Worm (Caenorhabditis elegans) whole organism, L1 larva: ENCODE results near the gene E01G4.6.
A peak's percentile ranks its signal among the peaks of the same experiment; 100 is the strongest.

Experiments
- C16A3.4 ChIP-seq: fragments of 150-350 bp; optimal IDR thresholded peaks from 2 replicates; lab custom pipeline; 2014; ENCODE audit warnings: missing biosample characterization, missing genetic modification characterization
- F16B12.6 ChIP-seq: fragments of 150-350 bp; optimal IDR thresholded peaks from 2 replicates; lab custom pipeline; 2014; ENCODE audit warnings: missing biosample characterization, missing genetic modification characterization
- Y116A8C.19 ChIP-seq: sonication (generic microtip); optimal IDR thresholded peaks from 2 replicates; lab custom pipeline; 2016; ENCODE audit warnings: missing compliant biosample characterization, missing genetic modification characterization, borderline replicate concordance
- aha-1 ChIP-seq: fragments of 150-350 bp; optimal IDR thresholded peaks from 2 replicates; lab custom pipeline; 2014; ENCODE audit warnings: missing biosample characterization, missing genetic modification characterization
- alr-1 ChIP-seq: fragments of 200-800 bp; sonication (Bioruptor generic); optimal IDR thresholded peaks from 2 replicates; lab custom pipeline; 2018; ENCODE audit warnings: borderline replicate concordance, mild to moderate bottlenecking, missing genetic modification characterization, missing compliant biosample characterization
- aly-2 ChIP-seq: fragments of 150-350 bp; optimal IDR thresholded peaks from 2 replicates; lab custom pipeline; 2014; ENCODE audit warnings: missing biosample characterization, missing genetic modification characterization
- ama-1 ChIP-seq: fragments of 150-350 bp; optimal IDR thresholded peaks from 2 replicates; lab custom pipeline; 2014
- blmp-1 ChIP-seq: fragments of 150-350 bp; optimal IDR thresholded peaks from 2 replicates; lab custom pipeline; 2014; ENCODE audit warnings: missing biosample characterization, missing genetic modification characterization
- ceh-63 ChIP-seq: fragments of 200-800 bp; sonication (Bioruptor generic); optimal IDR thresholded peaks from 2 replicates; lab custom pipeline; 2018; ENCODE audit warnings: mild to moderate bottlenecking, missing genetic modification characterization, missing compliant biosample characterization
- ceh-82 ChIP-seq, 3 experiments: fragments of 150-350 bp in 1 of 3; sonication (generic microtip) in 2 of 3; optimal IDR thresholded peaks; 2 replicates each; lab custom pipeline; 2014 to 2017; ENCODE audit warnings: missing biosample characterization in 3 of 3, missing genetic modification characterization in 3 of 3
- ceh-90 ChIP-seq: sonication (generic microtip); optimal IDR thresholded peaks from 2 replicates; lab custom pipeline; 2016; ENCODE audit warnings: missing genetic modification characterization, missing compliant biosample characterization
- dpl-1 ChIP-seq, 3 experiments: fragments of 150-350 bp in 2 of 3; sonication (generic microtip) in 1 of 3; optimal IDR thresholded peaks; 2 replicates each; lab custom pipeline; 2014 to 2017; ENCODE audit warnings: missing biosample characterization in 3 of 3, missing genetic modification characterization in 3 of 3, missing genetic modification reagents in 3 of 3
- dsc-1 ChIP-seq: sonication (generic microtip); optimal IDR thresholded peaks from 2 replicates; lab custom pipeline; 2016; ENCODE audit warnings: mild to moderate bottlenecking, missing genetic modification characterization, missing compliant biosample characterization
- efl-1 ChIP-seq, 4 experiments: fragments of 150-350 bp; optimal IDR thresholded peaks in 3 of 4; peaks in 1 of 4; 1 replicate in 1 of 4; 2 replicates in 3 of 4; lab custom pipeline; 2014; ENCODE audit warnings: missing biosample characterization in 2 of 4, missing genetic modification characterization in 2 of 4, missing genetic modification reagents in 2 of 4
- elt-2 ChIP-seq: sonication (generic microtip); optimal IDR thresholded peaks from 2 replicates; lab custom pipeline; 2016; ENCODE audit warnings: missing genetic modification characterization, mild to moderate bottlenecking, inconsistent platforms, missing compliant biosample characterization, missing genetic modification reagents
- fkh-10 ChIP-seq: sonication (generic microtip); optimal IDR thresholded peaks from 2 replicates; lab custom pipeline; 2017; ENCODE audit warnings: missing biosample characterization, missing genetic modification reagents, missing genetic modification characterization
- fkh-4 ChIP-seq: sonication (generic microtip); optimal IDR thresholded peaks from 2 replicates; lab custom pipeline; 2016; ENCODE audit warnings: missing compliant biosample characterization, missing genetic modification characterization, borderline replicate concordance
- fkh-8 ChIP-seq: sonication (generic microtip); optimal IDR thresholded peaks from 2 replicates; lab custom pipeline; 2016; ENCODE audit warnings: mild to moderate bottlenecking, missing genetic modification characterization, missing compliant biosample characterization
- hlh-17 ChIP-seq: fragments of 200-800 bp; sonication (Bioruptor generic); optimal IDR thresholded peaks from 2 replicates; lab custom pipeline; 2018; ENCODE audit warnings: missing genetic modification characterization, mild to moderate bottlenecking, missing compliant biosample characterization, moderate library complexity, borderline replicate concordance
- hlh-4 ChIP-seq: sonication (generic microtip); optimal IDR thresholded peaks from 2 replicates; lab custom pipeline; 2016; ENCODE audit warnings: mild to moderate bottlenecking, missing genetic modification characterization, missing compliant biosample characterization
- irx-1 ChIP-seq: sonication (generic microtip); optimal IDR thresholded peaks from 2 replicates; lab custom pipeline; 2016; ENCODE audit warnings: missing genetic modification characterization, missing compliant biosample characterization
- isw-1 ChIP-seq: fragments of 200-800 bp; sonication (Bioruptor generic); IDR thresholded peaks from 2 replicates; pipeline ENCODE4 v1.3.6; 2022; ENCODE audit warnings: missing genetic modification characterization, missing compliant biosample characterization
- lin-13 ChIP-seq: fragments of 150-350 bp; optimal IDR thresholded peaks from 2 replicates; lab custom pipeline; 2014; ENCODE audit warnings: missing biosample characterization, missing genetic modification reagents, missing genetic modification characterization
- lin-14 ChIP-seq: fragments of 200-800 bp; sonication (Bioruptor generic); optimal IDR thresholded peaks from 2 replicates; lab custom pipeline; 2018; ENCODE audit warnings: mild to moderate bottlenecking, missing genetic modification characterization, moderate library complexity, missing compliant biosample characterization
- lsy-2 ChIP-seq, 2 experiments: fragments of 150-350 bp; optimal IDR thresholded peaks; 2 replicates each; lab custom pipeline; 2014; ENCODE audit warnings: missing biosample characterization in 2 of 2, missing genetic modification characterization in 2 of 2
- mdl-1 ChIP-seq, 2 experiments: fragments of 150-350 bp; optimal IDR thresholded peaks; 2 replicates each; lab custom pipeline; 2014 to 2017; ENCODE audit warnings: missing biosample characterization in 2 of 2, missing genetic modification characterization in 2 of 2, inconsistent platforms in 1 of 2
- mef-2 ChIP-seq: fragments of 150-350 bp; optimal IDR thresholded peaks from 2 replicates; lab custom pipeline; 2014; ENCODE audit warnings: missing biosample characterization, missing genetic modification characterization
- mep-1 ChIP-seq: fragments of 150-350 bp; optimal IDR thresholded peaks from 2 replicates; lab custom pipeline; 2014; ENCODE audit warnings: missing biosample characterization, missing genetic modification characterization
- nhr-12 ChIP-seq: sonication (generic microtip); optimal IDR thresholded peaks from 2 replicates; lab custom pipeline; 2017; ENCODE audit warnings: missing biosample characterization, missing genetic modification characterization
- nhr-47 ChIP-seq: sonication (generic microtip); optimal IDR thresholded peaks from 2 replicates; lab custom pipeline; 2016; ENCODE audit warnings: mild to moderate bottlenecking, missing genetic modification characterization, moderate library complexity, missing compliant biosample characterization
- nhr-71 ChIP-seq: sonication (generic microtip); optimal IDR thresholded peaks from 2 replicates; lab custom pipeline; 2016; ENCODE audit warnings: mild to moderate bottlenecking, missing genetic modification characterization, moderate library complexity, missing compliant biosample characterization
- nhr-84 ChIP-seq: sonication (generic microtip); optimal IDR thresholded peaks from 2 replicates; lab custom pipeline; 2017; ENCODE audit warnings: missing biosample characterization, missing genetic modification characterization
- nhr-85 ChIP-seq: sonication (generic microtip); peaks from one replicate; lab custom pipeline; 2016; ENCODE audit warnings: missing genetic modification characterization, inconsistent platforms, missing compliant biosample characterization
- nhr-90 ChIP-seq: sonication (generic microtip); optimal IDR thresholded peaks from 2 replicates; lab custom pipeline; 2016; ENCODE audit warnings: mild to moderate bottlenecking, missing genetic modification characterization, missing compliant biosample characterization; ENCODE audit not compliant: poor library complexity
- pag-3 ChIP-seq: sonication (generic microtip); optimal IDR thresholded peaks from 2 replicates; lab custom pipeline; 2017; ENCODE audit warnings: missing genetic modification characterization, mild to moderate bottlenecking, missing compliant biosample characterization, antibody characterized with exemption, borderline replicate concordance; ENCODE audit not compliant: insufficient read depth
- pqm-1 ChIP-seq: sonication (generic microtip); optimal IDR thresholded peaks from 3 replicates; lab custom pipeline; 2017; ENCODE audit warnings: missing biosample characterization, missing genetic modification characterization
- rnt-1 ChIP-seq: sonication (generic microtip); optimal IDR thresholded peaks from 2 replicates; lab custom pipeline; 2016; ENCODE audit warnings: mild to moderate bottlenecking, missing genetic modification characterization, moderate library complexity, missing compliant biosample characterization
- snpc-4 ChIP-seq: fragments of 150-350 bp; optimal IDR thresholded peaks from 2 replicates; lab custom pipeline; 2014; ENCODE audit warnings: missing biosample characterization, missing genetic modification characterization
- sox-4 ChIP-seq: sonication (generic microtip); optimal IDR thresholded peaks from 2 replicates; lab custom pipeline; 2016; ENCODE audit warnings: missing genetic modification characterization, missing compliant biosample characterization
- sptf-1 ChIP-seq: fragments of 150-350 bp; optimal IDR thresholded peaks from 2 replicates; lab custom pipeline; 2014; ENCODE audit warnings: missing biosample characterization, missing genetic modification characterization
- sup-37 ChIP-seq: fragments of 200-800 bp; sonication (Bioruptor generic); optimal IDR thresholded peaks from 2 replicates; lab custom pipeline; 2018; ENCODE audit warnings: mild to moderate bottlenecking, missing genetic modification characterization, missing compliant biosample characterization
- tbx-2 ChIP-seq: sonication (generic microtip); optimal IDR thresholded peaks from 2 replicates; lab custom pipeline; 2016; ENCODE audit warnings: missing genetic modification characterization, missing compliant biosample characterization
- tlp-1 ChIP-seq: fragments of 150-350 bp; optimal IDR thresholded peaks from 2 replicates; lab custom pipeline; 2014; ENCODE audit warnings: missing biosample characterization, missing genetic modification characterization
- unc-130 ChIP-seq: fragments of 150-350 bp; optimal IDR thresholded peaks from 2 replicates; lab custom pipeline; 2017; ENCODE audit warnings: missing biosample characterization, missing genetic modification characterization, inconsistent platforms
- unc-86 ChIP-seq: sonication (generic microtip); optimal IDR thresholded peaks from 2 replicates; lab custom pipeline; 2016; ENCODE audit warnings: missing genetic modification characterization, missing compliant biosample characterization
- unc-98 ChIP-seq: fragments of 200-800 bp; sonication (Bioruptor generic); IDR thresholded peaks from 2 replicates; pipeline ENCODE4 v1.3.6; 2022; ENCODE audit warnings: missing genetic modification characterization, missing compliant biosample characterization
- zag-1 ChIP-seq: fragments of 150-350 bp; optimal IDR thresholded peaks from 2 replicates; lab custom pipeline; 2014; ENCODE audit warnings: missing biosample characterization, missing genetic modification characterization

Gene E01G4.6

ce11 chrII:13515813-13516212, 33.6 kb downstream of the E01G4.6 start:
- TF ChIP-seq fkh-10 (GFP tag; lab: Kevin White, UChicago), result no peak
- TF ChIP-seq nhr-84, result no peak
- no peak for TF ChIP-seq tlp-1 (tag; lab: Kevin White, UChicago)
- TF ChIP-seq mef-2 (tag; lab: Kevin White, UChicago), result no peak
- TF ChIP-seq F16B12.6 (tag; lab: Kevin White, UChicago), result no peak
- no peak for TF ChIP-seq blmp-1 (tag; lab: Kevin White, UChicago)
- no peak for TF ChIP-seq dpl-1 (GFP tag; optimal IDR thresholded peaks at IDR 0.05; lab: Kevin White, UChicago)
- TF ChIP-seq pag-3 (tag; lab: Kevin White, UChicago), result no peak
- TF ChIP-seq ceh-63, result no peak
- no peak for TF ChIP-seq nhr-47
- no peak for TF ChIP-seq sox-4
- TF ChIP-seq ceh-90 (tag; lab: Kevin White, UChicago), result no peak
- no peak for TF ChIP-seq alr-1

ce11 chrII:13517600-13517999, 35.4 kb downstream of the E01G4.6 start, which contains the start of gene sre-45:
Gene sre-45, plus strand, starts transcription at chrII:13517900.
- TF ChIP-seq unc-98 (GFP tag; lab: Robert Waterston, UW) (no peak), fkh-10 (GFP tag; lab: Kevin White, UChicago) (no peak), nhr-90 (no peak), ama-1 (lab: Kevin White, UChicago) (no peak), nhr-85 (tag; lab: Kevin White, UChicago) (no peak), dpl-1 (GFP tag; optimal IDR thresholded peaks at IDR 0.05; lab: Kevin White, UChicago) (no peak), tbx-2 (tag; lab: Kevin White, UChicago) (no peak), ceh-63 (no peak), rnt-1 (tag; lab: Kevin White, UChicago) (no peak), fkh-8 (no peak), unc-86 (tag; lab: Kevin White, UChicago) (no peak), blmp-1 (tag; lab: Kevin White, UChicago) (no peak), efl-1 (optimal IDR thresholded peaks at IDR 0.05; lab: Kevin White, UChicago) (no peak), efl-1 (GFP tag; optimal IDR thresholded peaks at IDR 0.05 in 1 of 2; lab: Kevin White, UChicago) (no peak), lin-13 (GFP tag; lab: Kevin White, UChicago) (no peak), aly-2 (tag; lab: Kevin White, UChicago) (no peak), hlh-4 (tag; lab: Kevin White, UChicago) (no peak), mdl-1 (tag; optimal IDR thresholded peaks at IDR 0.05; lab: Kevin White, UChicago) (no peak), lsy-2 (tag; optimal IDR thresholded peaks at IDR 0.05; lab: Kevin White, UChicago) (no peak), mep-1 (tag; lab: Kevin White, UChicago) (no peak), Y116A8C.19 (tag; lab: Kevin White, UChicago) (no peak)

ce11 chrII:13521179-13521616, 39.0 kb downstream of the E01G4.6 start:
- no peak for TF ChIP-seq efl-1 (optimal IDR thresholded peaks at IDR 0.05; lab: Kevin White, UChicago)
- peak in 1 of 2 experiments; percentile 52 for TF ChIP-seq efl-1 (GFP tag; optimal IDR thresholded peaks at IDR 0.05 in 1 of 2; lab: Kevin White, UChicago)
- no peak for TF ChIP-seq lsy-2 (tag; optimal IDR thresholded peaks at IDR 0.05; lab: Kevin White, UChicago)
- no peak for TF ChIP-seq pag-3 (tag; lab: Kevin White, UChicago)
- TF ChIP-seq irx-1 (tag; lab: Kevin White, UChicago), result no peak
- TF ChIP-seq fkh-10 (GFP tag; lab: Kevin White, UChicago), result no peak
- no peak for TF ChIP-seq nhr-12 (tag; lab: Kevin White, UChicago)
- no peak for TF ChIP-seq fkh-4 (tag; lab: Kevin White, UChicago)
- TF ChIP-seq nhr-84, result no peak
- no peak for TF ChIP-seq ama-1 (lab: Kevin White, UChicago)
- TF ChIP-seq nhr-71 (tag; lab: Kevin White, UChicago), result peak; percentile 26
- no peak for TF ChIP-seq lin-14 (GFP tag; lab: Kevin White, UChicago)
- no peak for TF ChIP-seq hlh-17 (GFP tag; lab: Kevin White, UChicago)
- no peak for TF ChIP-seq isw-1
- no peak for TF ChIP-seq rnt-1 (tag; lab: Kevin White, UChicago)
- TF ChIP-seq tlp-1 (tag; lab: Kevin White, UChicago), result no peak
- TF ChIP-seq pqm-1, result no peak
- TF ChIP-seq Y116A8C.19 (tag; lab: Kevin White, UChicago), result no peak
- TF ChIP-seq ceh-82 (tag; optimal IDR thresholded peaks at IDR 0.05; lab: Kevin White, UChicago), result no peak
- no peak for TF ChIP-seq F16B12.6 (tag; lab: Kevin White, UChicago)
- no peak for TF ChIP-seq unc-130
- no peak for TF ChIP-seq zag-1 (tag; lab: Kevin White, UChicago)
- no peak for TF ChIP-seq dsc-1
- no peak for TF ChIP-seq mdl-1 (tag; optimal IDR thresholded peaks at IDR 0.05; lab: Kevin White, UChicago)
- TF ChIP-seq elt-2 (tag; lab: Kevin White, UChicago), result no peak
- no peak for TF ChIP-seq sptf-1 (tag; lab: Kevin White, UChicago)
- peak; percentile 93 for TF ChIP-seq snpc-4 (tag; lab: Kevin White, UChicago)
- no peak for TF ChIP-seq aha-1 (tag; lab: Kevin White, UChicago)
- no peak for TF ChIP-seq C16A3.4 (tag; lab: Kevin White, UChicago)
- TF ChIP-seq sup-37 (GFP tag; lab: Kevin White, UChicago), result no peak
- TF ChIP-seq nhr-90, result no peak
